Fruit fly (Drosophila melanogaster) whole organism, prepupa: ENCODE data around the gene Samuel.

Experiments
- Blimp-1 ChIP-seq: fragments of 200-800 bp; sonication (Bioruptor generic); optimal IDR thresholded peaks from 3 replicates; lab custom pipeline; 2017; ENCODE audit warnings: missing biosample characterization, missing genetic modification characterization, mild to moderate bottlenecking, moderate library complexity, missing genetic modification reagents
- CG11294 ChIP-seq: fragments of 200-800 bp; sonication (Bioruptor generic); IDR thresholded peaks from 2 replicates; pipeline ENCODE4 v1.3.6; 2022; ENCODE audit warnings: missing biosample characterization, missing genetic modification characterization
- CG11902 ChIP-seq: fragments of 200-800 bp; sonication (Bioruptor generic); optimal IDR thresholded peaks from 3 replicates; lab custom pipeline; 2016; ENCODE audit warnings: missing biosample characterization, missing genetic modification characterization
- CG15336 ChIP-seq: fragments of 200-800 bp; sonication (Bioruptor generic); IDR thresholded peaks from 2 replicates; pipeline ENCODE4 v1.3.6; 2022; ENCODE audit warnings: missing biosample characterization, missing genetic modification characterization
- CG1621 ChIP-seq: fragments of 200-800 bp; sonication (Bioruptor generic); optimal IDR thresholded peaks from 3 replicates; lab custom pipeline; 2018; ENCODE audit warnings: missing biosample characterization, mild to moderate bottlenecking, missing genetic modification characterization
- CG16779 ChIP-seq: fragments of 200-800 bp; sonication (Bioruptor generic); optimal IDR thresholded peaks from 3 replicates; lab custom pipeline; 2017; ENCODE audit warnings: missing biosample characterization, mild to moderate bottlenecking, missing genetic modification characterization
- CG3032 ChIP-seq: fragments of 200-800 bp; optimal IDR thresholded peaks from 2 replicates; lab custom pipeline; 2019; ENCODE audit warnings: missing biosample characterization, mild to moderate bottlenecking, missing genetic modification characterization, moderate library complexity
- CG34406 ChIP-seq: fragments of 200-800 bp; sonication (Bioruptor generic); optimal IDR thresholded peaks from 3 replicates; lab custom pipeline; 2016; ENCODE audit warnings: missing biosample characterization, missing genetic modification characterization
- CG3919 ChIP-seq: fragments of 200-800 bp; sonication (Bioruptor generic); optimal IDR thresholded peaks from 3 replicates; lab custom pipeline; 2016; ENCODE audit warnings: missing biosample characterization, missing genetic modification characterization
- CG6163 ChIP-seq: fragments of 200-800 bp; sonication (Bioruptor generic); IDR thresholded peaks from 3 replicates; pipeline ENCODE4 v1.3.6; 2022; ENCODE audit warnings: missing biosample characterization, missing genetic modification characterization
- CG6276 ChIP-seq: fragments of 200-800 bp; sonication (Bioruptor generic); optimal IDR thresholded peaks from 2 replicates; lab custom pipeline; 2017; ENCODE audit warnings: missing biosample characterization, mild to moderate bottlenecking, missing genetic modification characterization
- CG6808 ChIP-seq: fragments of 200-800 bp; sonication (Bioruptor generic); optimal IDR thresholded peaks from 3 replicates; lab custom pipeline; 2017; ENCODE audit warnings: missing biosample characterization, missing genetic modification characterization, mild to moderate bottlenecking, moderate library complexity, missing genetic modification reagents
- CG6854 ChIP-seq: fragments of 200-800 bp; sonication (Bioruptor generic); optimal IDR thresholded peaks from 2 replicates; lab custom pipeline; 2017; ENCODE audit warnings: missing biosample characterization, mild to moderate bottlenecking, missing genetic modification characterization
- CG8119 ChIP-seq: fragments of 200-800 bp; sonication (Bioruptor generic); IDR thresholded peaks from 3 replicates; pipeline ENCODE4 v1.3.6; 2022; ENCODE audit warnings: missing biosample characterization, missing genetic modification characterization
- CG8632 ChIP-seq: fragments of 200-800 bp; sonication (Bioruptor generic); optimal IDR thresholded peaks from 3 replicates; lab custom pipeline; 2016; ENCODE audit warnings: missing biosample characterization, missing genetic modification characterization
- CG9139 ChIP-seq: fragments of 200-800 bp; sonication (Bioruptor generic); optimal IDR thresholded peaks from 3 replicates; lab custom pipeline; 2017; ENCODE audit warnings: missing biosample characterization, mild to moderate bottlenecking, missing genetic modification characterization
- Eip75B ChIP-seq: fragments of 200-800 bp; sonication (Bioruptor generic); optimal IDR thresholded peaks from 3 replicates; lab custom pipeline; 2016; ENCODE audit warnings: missing biosample characterization, missing genetic modification characterization
- Eip93F ChIP-seq: fragments of 200-800 bp; sonication (Bioruptor generic); optimal IDR thresholded peaks from 2 replicates; lab custom pipeline; 2016; ENCODE audit warnings: missing biosample characterization, mild to moderate bottlenecking, missing genetic modification characterization
- Ets21C ChIP-seq: fragments of 200-800 bp; sonication (Bioruptor generic); optimal IDR thresholded peaks from 3 replicates; lab custom pipeline; 2016; ENCODE audit warnings: missing biosample characterization, missing genetic modification characterization
- Ets96B ChIP-seq: fragments of 200-800 bp; optimal IDR thresholded peaks from 2 replicates; lab custom pipeline; 2019; ENCODE audit warnings: missing biosample characterization, mild to moderate bottlenecking, missing genetic modification characterization, moderate library complexity
- Gug ChIP-seq: fragments of 200-800 bp; sonication (Bioruptor generic); IDR thresholded peaks from 2 replicates; pipeline ENCODE4 v1.3.6; 2022; ENCODE audit warnings: missing biosample characterization, missing genetic modification characterization
- Hr39 ChIP-seq: fragments of 200-800 bp; sonication (Bioruptor generic); optimal IDR thresholded peaks from 2 replicates; lab custom pipeline; 2016; ENCODE audit warnings: missing biosample characterization, missing genetic modification characterization
- Hr4 ChIP-seq: fragments of 200-800 bp; sonication (Bioruptor generic); optimal IDR thresholded peaks from 3 replicates; lab custom pipeline; 2016; ENCODE audit warnings: missing biosample characterization, missing genetic modification characterization
- Lpt ChIP-seq: fragments of 200-800 bp; sonication (Bioruptor generic); optimal IDR thresholded peaks from 3 replicates; lab custom pipeline; 2016; ENCODE audit warnings: missing biosample characterization, missing genetic modification characterization
- Met ChIP-seq: fragments of 200-800 bp; sonication (Bioruptor generic); optimal IDR thresholded peaks from 3 replicates; lab custom pipeline; 2016; ENCODE audit warnings: missing biosample characterization, missing genetic modification characterization
- Smox ChIP-seq: fragments of 200-800 bp; sonication (Bioruptor generic); optimal IDR thresholded peaks from 3 replicates; lab custom pipeline; 2016; ENCODE audit warnings: missing biosample characterization, missing genetic modification characterization
- Sox102F ChIP-seq: fragments of 200-800 bp; sonication (Bioruptor generic); optimal IDR thresholded peaks from 2 replicates; lab custom pipeline; 2016; ENCODE audit warnings: missing biosample characterization, mild to moderate bottlenecking, missing genetic modification characterization
- Sox14 ChIP-seq: fragments of 200-800 bp; sonication (Bioruptor generic); optimal IDR thresholded peaks from 3 replicates; lab custom pipeline; 2016; ENCODE audit warnings: missing biosample characterization, missing genetic modification characterization
- Sox15 ChIP-seq: fragments of 200-800 bp; sonication (Bioruptor generic); optimal IDR thresholded peaks from 3 replicates; lab custom pipeline; 2016; ENCODE audit warnings: missing biosample characterization, missing genetic modification characterization
- cyc ChIP-seq: fragments of 200-800 bp; sonication (Bioruptor generic); optimal IDR thresholded peaks from 3 replicates; lab custom pipeline; 2016; ENCODE audit warnings: missing biosample characterization, missing genetic modification characterization
- dac ChIP-seq: fragments of 200-800 bp; sonication (Bioruptor generic); optimal IDR thresholded peaks from 2 replicates; lab custom pipeline; 2017; ENCODE audit warnings: missing biosample characterization, mild to moderate bottlenecking, missing genetic modification characterization
- dsx ChIP-seq: fragments of 200-800 bp; optimal IDR thresholded peaks from 3 replicates; lab custom pipeline; 2019; ENCODE audit warnings: missing biosample characterization, mild to moderate bottlenecking, missing genetic modification characterization, moderate library complexity; ENCODE audit not compliant: poor library complexity, severe bottlenecking
- eg ChIP-seq: fragments of 200-800 bp; sonication (Bioruptor generic); IDR thresholded peaks from 3 replicates; pipeline ENCODE4 v1.3.6; 2022; ENCODE audit warnings: missing biosample characterization, missing genetic modification characterization
- esn ChIP-seq: fragments of 200-800 bp; sonication (Bioruptor generic); optimal IDR thresholded peaks from 2 replicates; lab custom pipeline; 2016; ENCODE audit warnings: missing biosample characterization, mild to moderate bottlenecking, missing genetic modification characterization, moderate library complexity
- fd59A ChIP-seq: fragments of 200-800 bp; sonication (Bioruptor generic); optimal IDR thresholded peaks from 2 replicates; lab custom pipeline; 2017; ENCODE audit warnings: missing biosample characterization, mild to moderate bottlenecking, missing genetic modification characterization, missing genetic modification reagents
- fd85E ChIP-seq: fragments of 200-800 bp; sonication (Bioruptor generic); optimal IDR thresholded peaks from 3 replicates; lab custom pipeline; 2016; ENCODE audit warnings: missing biosample characterization, missing genetic modification characterization
- fkh ChIP-seq: fragments of 200-800 bp; sonication (Bioruptor generic); optimal IDR thresholded peaks from 3 replicates; lab custom pipeline; 2017; ENCODE audit warnings: missing biosample characterization, mild to moderate bottlenecking, missing genetic modification characterization, moderate library complexity
- net ChIP-seq: fragments of 200-800 bp; sonication (Bioruptor generic); optimal IDR thresholded peaks from 3 replicates; lab custom pipeline; 2016; ENCODE audit warnings: missing biosample characterization, missing genetic modification characterization
- spab ChIP-seq: fragments of 200-800 bp; sonication (Bioruptor generic); optimal IDR thresholded peaks from 2 replicates; lab custom pipeline; 2017; ENCODE audit warnings: missing biosample characterization, mild to moderate bottlenecking, missing genetic modification characterization, missing genetic modification reagents
- ss ChIP-seq, 2 experiments: fragments of 200-800 bp; sonication (Bioruptor generic); optimal IDR thresholded peaks; 2 replicates in 1 of 2; 3 replicates in 1 of 2; lab custom pipeline; 2017 to 2018; ENCODE audit warnings: mild to moderate bottlenecking in 2 of 2, missing biosample characterization in 2 of 2, missing genetic modification characterization in 2 of 2, moderate library complexity in 1 of 2
- svp ChIP-seq: fragments of 200-800 bp; sonication (Bioruptor generic); peaks from one replicate; lab custom pipeline; 2016; ENCODE audit warnings: missing biosample characterization, missing genetic modification characterization
- topi ChIP-seq: fragments of 200-800 bp; sonication (Bioruptor generic); optimal IDR thresholded peaks from 3 replicates; lab custom pipeline; 2016; ENCODE audit warnings: missing biosample characterization, missing genetic modification characterization
- vri ChIP-seq: fragments of 200-800 bp; sonication (Bioruptor generic); optimal IDR thresholded peaks from 3 replicates; lab custom pipeline; 2016; ENCODE audit warnings: missing biosample characterization, mild to moderate bottlenecking, missing genetic modification characterization

The Samuel gene

dm6 chr2L:11059206-11059605, 7.6 kb downstream of the Samuel start (continued):
- TF ChIP-seq dac (no peak), CG34406 (GFP tag; lab: Kevin White, UChicago) (no peak), CG6163 (GFP tag; lab: Robert Waterston, UW) (no peak), Hr39 (GFP tag; lab: Kevin White, UChicago) (no peak), Blimp-1 (GFP tag; lab: Kevin White, UChicago) (no peak)

dm6 chr2L:11058111-11058665, 8.6 kb downstream of the Samuel start:
- TF ChIP-seq CG11294 (GFP tag; lab: Robert Waterston, UW) (0 out of 2 replicates have a peak, but pooled peaks have one; percentile 1), svp (GFP tag; lab: Kevin White, UChicago) (peak; percentile 73), CG15336 (peak; percentile 18; the same call in 1 of the 2 replicates), CG3032 (tag; lab: Kevin White, UChicago) (no peak), Gug (GFP tag; lab: Robert Waterston, UW) (0 out of 2 replicates have a peak, but pooled peaks have one; percentile 21), CG6163 (GFP tag; lab: Robert Waterston, UW) (0 out of 3 replicates have a peak, but pooled peaks have one; percentile 7)

dm6 chr2L:11057333-11058110, 9.3 kb downstream of the Samuel start:
- peak; percentile 52 for TF ChIP-seq net (GFP tag; lab: Kevin White, UChicago)
- TF ChIP-seq Ets21C (GFP tag; lab: Kevin White, UChicago), result peak; percentile 52
- peak; percentile 71 for TF ChIP-seq CG15336
- peak; percentile 74 for TF ChIP-seq spab (GFP tag; lab: Kevin White, UChicago)
- TF ChIP-seq fkh (GFP tag; lab: Kevin White, UChicago), result peak; percentile 64
- TF ChIP-seq Met (GFP tag; lab: Kevin White, UChicago), result peak; percentile 82
- peak; percentile 80 for TF ChIP-seq CG16779
- peak; percentile 76 for TF ChIP-seq CG9139
- peak; percentile 81 for TF ChIP-seq topi (GFP tag; lab: Kevin White, UChicago)
- peak; percentile 73 for TF ChIP-seq CG6276 (GFP tag; lab: Kevin White, UChicago)
- peak; percentile 94 for TF ChIP-seq svp (GFP tag; lab: Kevin White, UChicago)
- peak; percentile 69 for TF ChIP-seq Sox15
- TF ChIP-seq Sox102F (GFP tag; lab: Kevin White, UChicago), result peak; percentile 69
- peak; percentile 79 for TF ChIP-seq CG3919 (GFP tag; lab: Kevin White, UChicago)
- peak; percentile 80 for TF ChIP-seq Eip75B
- no peak for TF ChIP-seq fd85E (GFP tag; lab: Kevin White, UChicago)
- peak; percentile 68 for TF ChIP-seq Smox (GFP tag; lab: Kevin White, UChicago)
- TF ChIP-seq Gug (GFP tag; lab: Robert Waterston, UW), result peak; percentile 20; the same call in 1 of the 2 replicates
- TF ChIP-seq Lpt (GFP tag; lab: Kevin White, UChicago), result peak; percentile 54
- no peak for TF ChIP-seq Eip93F (GFP tag; lab: Kevin White, UChicago)
- TF ChIP-seq dsx, result peak; percentile 82
- TF ChIP-seq ss (GFP tag; optimal IDR thresholded peaks at IDR 0.05; lab: Kevin White, UChicago), result peak; percentile 88 to 91
- TF ChIP-seq Blimp-1 (GFP tag; lab: Kevin White, UChicago), result peak; percentile 72
- peak; percentile 88 for TF ChIP-seq esn (GFP tag; lab: Kevin White, UChicago)
- TF ChIP-seq eg (GFP tag; lab: Robert Waterston, UW), result peak; percentile 66
- TF ChIP-seq CG11902 (GFP tag; lab: Kevin White, UChicago), result peak; percentile 47
- peak; percentile 60 for TF ChIP-seq fd59A
- peak; percentile 56 for TF ChIP-seq vri (GFP tag; lab: Kevin White, UChicago)
- TF ChIP-seq cyc, result peak; percentile 55
- peak; percentile 77 for TF ChIP-seq Ets96B (tag; lab: Kevin White, UChicago)
- peak; percentile 40 for TF ChIP-seq CG1621 (tag; lab: Kevin White, UChicago)
- peak; percentile 80 for TF ChIP-seq CG6854 (GFP tag; lab: Kevin White, UChicago)
- peak; percentile 60 for TF ChIP-seq CG8632 (GFP tag; lab: Kevin White, UChicago)
- peak; percentile 3 for TF ChIP-seq dac
- TF ChIP-seq CG6808 (GFP tag; lab: Kevin White, UChicago), result peak; percentile 78
- TF ChIP-seq CG8119 (GFP tag; lab: Robert Waterston, UW), result peak; percentile 84
- peak; percentile 63 for TF ChIP-seq CG6163 (GFP tag; lab: Robert Waterston, UW)
- peak; percentile 78 for TF ChIP-seq CG34406 (GFP tag; lab: Kevin White, UChicago)
- TF ChIP-seq Hr4 (GFP tag; lab: Kevin White, UChicago), result peak; percentile 77
- TF ChIP-seq Sox14 (GFP tag; lab: Kevin White, UChicago), result peak; percentile 70
